Worm (Caenorhabditis elegans): ENCODE results near the gene rap-1.
"Not testable (repeated sequence)": the region's sequence is repeated elsewhere in the genome, so short reads cannot be mapped to it uniquely, and the experiment has no call there.

The rap-1 gene

ce11 chrIV:8918790-8919189 is at the start of gene rap-1:
Gene rap-1 (minus strand): TSS chrIV:8918890.
- TF ChIP-seq pat-9 (tag; optimal IDR thresholded peaks at IDR 0.05), result no peak
- no peak for TF ChIP-seq fax-1 (tag; optimal IDR thresholded peaks at IDR 0.05)
- TF ChIP-seq unc-42 (tag; optimal IDR thresholded peaks at IDR 0.05), result no peak
- no peak for TF ChIP-seq ceh-24 (tag; optimal IDR thresholded peaks at IDR 0.05)
- TF ChIP-seq tbx-7 (tag; optimal IDR thresholded peaks at IDR 0.05), result no peak
- no peak for TF ChIP-seq hlh-6 (tag; optimal IDR thresholded peaks at IDR 0.05)
- TF ChIP-seq gmeb-2 (tag; optimal IDR thresholded peaks at IDR 0.05), result no peak
- no peak for TF ChIP-seq fkh-10 (GFP tag; optimal IDR thresholded peaks at IDR 0.05)

- no peak for TF ChIP-seq fkh-6 (tag; optimal IDR thresholded peaks at IDR 0.05)
- TF ChIP-seq ttx-3 (tag; optimal IDR thresholded peaks at IDR 0.05), result no peak
- no peak for TF ChIP-seq pqm-1 (tag; optimal IDR thresholded peaks at IDR 0.05)
- TF ChIP-seq rnt-1 (tag; optimal IDR thresholded peaks at IDR 0.05), result no peak
- TF ChIP-seq tbx-2 (tag; optimal IDR thresholded peaks at IDR 0.05), result no peak
- TF ChIP-seq lim-6 (tag; optimal IDR thresholded peaks at IDR 0.05), result no peak
- TF ChIP-seq ceh-24 (tag; optimal IDR thresholded peaks at IDR 0.05), result no peak
- no peak for TF ChIP-seq K02D7.2 (tag; optimal IDR thresholded peaks at IDR 0.05)
- no peak for TF ChIP-seq ceh-34 (tag; optimal IDR thresholded peaks at IDR 0.05)
- TF ChIP-seq gmeb-2 (tag; optimal IDR thresholded peaks at IDR 0.05), result no peak
- TF ChIP-seq ets-4 (tag; optimal IDR thresholded peaks at IDR 0.05), result no peak
- no peak for TF ChIP-seq dve-1 (tag; optimal IDR thresholded peaks at IDR 0.05)
- no peak for TF ChIP-seq ceh-45 (GFP tag; IDR thresholded peaks at IDR 0.05)
- no peak for TF ChIP-seq pax-1 (tag; optimal IDR thresholded peaks at IDR 0.05)
- TF ChIP-seq syd-9 (tag; optimal IDR thresholded peaks at IDR 0.05), result no peak
These were observed 49.3 kb upstream of the rap-1 start, which contains the start of gene suex-2 for ce11 chrIV:8967990-8968389. Gene suex-2 (plus strand): TSS chrIV:8968290.

ce11 chrIV:8965883-8966282 is 47.2 kb upstream of the rap-1 start, which contains the start of gene C53B4.2:
Gene C53B4.2 (plus strand): TSS chrIV:8966183.
- no peak for TF ChIP-seq syd-9 (tag; optimal IDR thresholded peaks at IDR 0.05)
- TF ChIP-seq hlh-30 (tag; optimal IDR thresholded peaks at IDR 0.05; ENCODE audit: insufficient read depth), result peak; percentile 17

- TF ChIP-seq unc-3 (GFP tag; conservative IDR thresholded peaks at IDR 0.05), result peak; percentile 75
- not testable (repeated sequence) for TF ChIP-seq unc-3 (tag; optimal IDR thresholded peaks at IDR 0.05)
- TF ChIP-seq sox-2 (GFP tag; IDR thresholded peaks at IDR 0.05), result peak; percentile 46
These were observed 45.4 kb upstream of the rap-1 start for ce11 chrIV:8964042-8964441.

- TF ChIP-seq sdc-2 (tag; optimal IDR thresholded peaks at IDR 0.05), result no peak
- TF ChIP-seq syd-9 (tag; optimal IDR thresholded peaks at IDR 0.05), result no peak
- no peak for TF ChIP-seq ceh-2 (tag; optimal IDR thresholded peaks at IDR 0.05)
- TF ChIP-seq unc-42 (tag; optimal IDR thresholded peaks at IDR 0.05), result no peak
- no peak for TF ChIP-seq npax-4 (tag; optimal IDR thresholded peaks at IDR 0.05)
- TF ChIP-seq pha-4 (tag; optimal IDR thresholded peaks at IDR 0.05), result no peak
- TF ChIP-seq gmeb-2 (tag; optimal IDR thresholded peaks at IDR 0.05), result no peak
- no peak for TF ChIP-seq ceh-18 (tag; optimal IDR thresholded peaks at IDR 0.05)
- TF ChIP-seq pha-2 (tag; optimal IDR thresholded peaks at IDR 0.05), result no peak
- no peak for TF ChIP-seq ceh-48 (tag; optimal IDR thresholded peaks at IDR 0.05)
These were observed 37.5 kb upstream of the rap-1 start, which contains the start of gene tpra-1 for ce11 chrIV:8956189-8956588. Gene tpra-1 (plus strand): TSS chrIV:8956489.

- TF ChIP-seq hlh-15 (tag; optimal IDR thresholded peaks at IDR 0.05), result no peak
- TF ChIP-seq elt-2 (tag; optimal IDR thresholded peaks at IDR 0.05), result no peak
- no peak for TF ChIP-seq pax-1 (tag; optimal IDR thresholded peaks at IDR 0.05)
- TF ChIP-seq nhr-232 (tag; optimal IDR thresholded peaks at IDR 0.05), result no peak
- no peak for TF ChIP-seq unc-42 (tag; optimal IDR thresholded peaks at IDR 0.05)
- no peak for TF ChIP-seq npax-4 (tag; optimal IDR thresholded peaks at IDR 0.05)
- TF ChIP-seq ahr-1 (tag; optimal IDR thresholded peaks at IDR 0.05), result no peak
- no peak for TF ChIP-seq zip-5 (tag; optimal IDR thresholded peaks at IDR 0.05)
- no peak for TF ChIP-seq Y22D7AL.16 (tag; optimal IDR thresholded peaks at IDR 0.05)
- TF ChIP-seq fax-1 (tag; optimal IDR thresholded peaks at IDR 0.05), result no peak
- TF ChIP-seq gmeb-2 (tag; optimal IDR thresholded peaks at IDR 0.05), result no peak
These were observed 35.4 kb upstream of the rap-1 start for ce11 chrIV:8954126-8954525.

Measured in whole organism, late embryonic.